Worm (Caenorhabditis elegans): ENCODE results near the gene nlp-46.

DNA sequence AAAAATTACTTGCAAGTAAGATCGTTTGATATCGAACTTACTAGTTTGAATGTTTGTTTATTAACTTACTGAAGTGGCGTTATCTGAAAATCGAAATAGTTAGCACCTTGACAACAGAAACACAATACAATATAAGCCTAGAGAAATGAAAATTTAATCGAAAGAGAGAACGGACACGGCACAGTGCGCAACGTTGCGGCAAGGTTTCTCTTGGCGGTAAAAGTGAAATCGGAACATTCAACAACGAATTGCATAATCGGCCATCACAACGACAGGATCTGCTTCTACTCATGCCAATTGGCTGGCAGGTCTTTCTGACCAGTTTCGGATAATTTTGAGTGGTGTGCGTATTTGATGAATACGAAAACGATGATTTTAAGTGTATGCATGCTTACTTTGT lies 19.4 kb upstream of the nlp-46 start, which contains the start of gene dyf-4:
- TF ChIP-seq nhr-90 (tag; optimal IDR thresholded peaks at IDR 0.05) (no peak), chd-7 (tag; optimal IDR thresholded peaks at IDR 0.05) (no peak), mcd-1 (GFP tag; IDR thresholded peaks at IDR 0.05) (no peak), pbrm-1 (GFP tag; IDR thresholded peaks at IDR 0.05) (no peak), D2030.7 (GFP tag; IDR thresholded peaks at IDR 0.05) (no peak), ceh-40 (GFP tag; IDR thresholded peaks at IDR 0.05) (no peak), lir-1 (GFP tag; conservative IDR thresholded peaks at IDR 0.05) (no peak), lsl-1 (GFP tag; optimal IDR thresholded peaks at IDR 0.05) (no peak), F57A8.1 (GFP tag; optimal IDR thresholded peaks at IDR 0.05) (no peak), nfyb-1 (GFP tag; IDR thresholded peaks at IDR 0.05) (no peak), ccch-3 (GFP tag; optimal IDR thresholded peaks at IDR 0.05) (no peak), F57C9.4 (tag; optimal IDR thresholded peaks at IDR 0.05) (no peak)
